Fruit fly (Drosophila melanogaster) whole organism, embryonic: ENCODE measurements around the gene Seipin.

Source experiments
- Atf3 ChIP-seq: fragments of 200-800 bp; sonication (Bioruptor generic); optimal IDR thresholded peaks from 3 replicates; lab custom pipeline; 2016; ENCODE audit warnings: missing biosample characterization, missing genetic modification characterization
- CG10274 ChIP-seq: fragments of 200-800 bp; sonication (Bioruptor generic); optimal IDR thresholded peaks from 3 replicates; lab custom pipeline; 2017; ENCODE audit warnings: missing biosample characterization, mild to moderate bottlenecking, missing genetic modification characterization
- CG10565 ChIP-seq: fragments of 200-800 bp; sonication (Bioruptor generic); optimal IDR thresholded peaks from 3 replicates; lab custom pipeline; 2016; ENCODE audit warnings: missing biosample characterization, mild to moderate bottlenecking, missing genetic modification characterization
- CG11456 ChIP-seq: fragments of 200-800 bp; sonication (Bioruptor generic); IDR thresholded peaks from 3 replicates; pipeline ENCODE4 v1.3.6; 2022; ENCODE audit warnings: missing biosample characterization, missing genetic modification characterization
- CG12155 ChIP-seq: fragments of 200-800 bp; sonication (Bioruptor generic); optimal IDR thresholded peaks from 3 replicates; lab custom pipeline; 2016; ENCODE audit warnings: missing biosample characterization, missing genetic modification characterization
- CG13123 ChIP-seq: fragments of 200-800 bp; sonication (Bioruptor generic); optimal IDR thresholded peaks from 2 replicates; lab custom pipeline; 2016; ENCODE audit warnings: missing biosample characterization, missing genetic modification characterization
- CG13624 ChIP-seq: fragments of 200-800 bp; sonication (Bioruptor generic); optimal IDR thresholded peaks from 2 replicates; lab custom pipeline; 2016; ENCODE audit warnings: missing biosample characterization, missing genetic modification characterization
- CG13775 ChIP-seq: fragments of 200-800 bp; sonication (Bioruptor generic); optimal IDR thresholded peaks from 3 replicates; lab custom pipeline; 2017; ENCODE audit warnings: missing biosample characterization, mild to moderate bottlenecking, missing genetic modification characterization
- CG14965 ChIP-seq: fragments of 200-800 bp; sonication (Bioruptor generic); optimal IDR thresholded peaks from 2 replicates; lab custom pipeline; 2016; ENCODE audit warnings: missing biosample characterization, missing genetic modification characterization, borderline replicate concordance
- CG15269 ChIP-seq: fragments of 200-800 bp; sonication (Bioruptor generic); optimal IDR thresholded peaks from 2 replicates; lab custom pipeline; 2018; ENCODE audit warnings: missing biosample characterization, mild to moderate bottlenecking, missing genetic modification characterization, moderate library complexity
- CG1529 ChIP-seq: fragments of 200-800 bp; sonication (Bioruptor generic); optimal IDR thresholded peaks from 3 replicates; lab custom pipeline; 2018; ENCODE audit warnings: missing biosample characterization, missing genetic modification characterization
- CG15479 ChIP-seq: fragments of 200-800 bp; sonication (Bioruptor generic); optimal IDR thresholded peaks from 3 replicates; lab custom pipeline; 2019; ENCODE audit warnings: missing biosample characterization, mild to moderate bottlenecking, missing genetic modification characterization, moderate library complexity
- CG17359 ChIP-seq: fragments of 200-800 bp; sonication (Bioruptor generic); optimal IDR thresholded peaks from 3 replicates; lab custom pipeline; 2018; ENCODE audit warnings: missing biosample characterization, mild to moderate bottlenecking, missing genetic modification characterization, moderate library complexity
- CG1792 ChIP-seq: fragments of 200-800 bp; sonication (Bioruptor generic); optimal IDR thresholded peaks from 2 replicates; lab custom pipeline; 2016; ENCODE audit warnings: missing biosample characterization, missing genetic modification characterization
- CG2889 ChIP-seq: fragments of 200-800 bp; sonication (Bioruptor generic); IDR thresholded peaks from 3 replicates; pipeline ENCODE4 v1.3.6; 2022; ENCODE audit warnings: missing biosample characterization, missing genetic modification characterization
- CG32532 ChIP-seq: fragments of 200-800 bp; sonication (Bioruptor generic); IDR thresholded peaks from 2 replicates; pipeline ENCODE4 v1.3.6; 2022; ENCODE audit warnings: missing biosample characterization, missing genetic modification characterization
- CG4360 ChIP-seq: fragments of 200-800 bp; sonication (Bioruptor generic); IDR thresholded peaks from 2 replicates; pipeline ENCODE4 v1.3.6; 2022; ENCODE audit warnings: missing biosample characterization, missing genetic modification characterization
- CG4424 ChIP-seq: fragments of 200-800 bp; sonication (Bioruptor generic); optimal IDR thresholded peaks from 3 replicates; lab custom pipeline; 2016; ENCODE audit warnings: missing biosample characterization, missing genetic modification characterization
- CG4820 ChIP-seq: fragments of 200-800 bp; sonication (Bioruptor generic); optimal IDR thresholded peaks from 3 replicates; lab custom pipeline; 2016; ENCODE audit warnings: missing biosample characterization, missing genetic modification characterization
- CG6854 ChIP-seq: fragments of 200-800 bp; sonication (Bioruptor generic); optimal IDR thresholded peaks from 3 replicates; lab custom pipeline; 2017; ENCODE audit warnings: missing biosample characterization, mild to moderate bottlenecking, missing genetic modification characterization
- CG8478 ChIP-seq: fragments of >200 bp; optimal IDR thresholded peaks from 2 replicates; lab custom pipeline; 2018
- CG9215 ChIP-seq: fragments of 200-800 bp; sonication (Bioruptor generic); IDR thresholded peaks from 2 replicates; pipeline ENCODE4 v1.3.6; 2022; ENCODE audit warnings: missing biosample characterization, missing genetic modification characterization
- CG9437 ChIP-seq: fragments of 200-800 bp; sonication (Bioruptor generic); optimal IDR thresholded peaks from 2 replicates; lab custom pipeline; 2018; ENCODE audit warnings: missing biosample characterization, mild to moderate bottlenecking, missing genetic modification characterization
- CG9727 ChIP-seq: fragments of 200-800 bp; sonication (Bioruptor generic); optimal IDR thresholded peaks from 3 replicates; lab custom pipeline; 2017; ENCODE audit warnings: missing biosample characterization, mild to moderate bottlenecking, missing genetic modification characterization
- Chrac-16 ChIP-seq: fragments of 200-800 bp; sonication (Bioruptor generic); optimal IDR thresholded peaks from 3 replicates; lab custom pipeline; 2016; ENCODE audit warnings: missing biosample characterization, missing genetic modification characterization
- Deaf1 ChIP-seq: fragments of 200-800 bp; optimal IDR thresholded peaks from 3 replicates; lab custom pipeline; 2019; ENCODE audit warnings: missing biosample characterization, mild to moderate bottlenecking, missing genetic modification characterization, moderate library complexity
- Elba2 ChIP-seq: fragments of 200-800 bp; sonication (Bioruptor generic); optimal IDR thresholded peaks from 3 replicates; lab custom pipeline; 2016; ENCODE audit warnings: missing biosample characterization, missing genetic modification characterization
- GATAe ChIP-seq: fragments of 200-800 bp; sonication (Bioruptor generic); conservative IDR thresholded peaks from 2 replicates; pipeline ENCODE4 v1.3.6; 2022; ENCODE audit warnings: missing biosample characterization, missing genetic modification characterization
- Gug ChIP-seq: fragments of 200-800 bp; sonication (Bioruptor generic); IDR thresholded peaks from 4 replicates; pipeline ENCODE4 v1.3.6; 2022; ENCODE audit warnings: missing biosample characterization, missing genetic modification characterization
- HHEX ChIP-seq: fragments of 200-800 bp; sonication (Bioruptor generic); optimal IDR thresholded peaks from 3 replicates; lab custom pipeline; 2017; ENCODE audit warnings: missing biosample characterization, mild to moderate bottlenecking, missing genetic modification characterization, missing genetic modification reagents
- Hmr ChIP-seq: fragments of 200-800 bp; sonication (Bioruptor generic); optimal IDR thresholded peaks from 3 replicates; lab custom pipeline; 2017; ENCODE audit warnings: mild to moderate bottlenecking, missing biosample characterization, missing genetic modification reagents, missing genetic modification characterization
- Nf-YA ChIP-seq: fragments of 200-800 bp; sonication (Bioruptor generic); IDR thresholded peaks from 2 replicates; pipeline ENCODE4 v1.3.6; 2022; ENCODE audit warnings: missing biosample characterization, missing genetic modification characterization
- Ssrp ChIP-seq: fragments of 200-800 bp; sonication (Bioruptor generic); optimal IDR thresholded peaks from 2 replicates; lab custom pipeline; 2018; ENCODE audit warnings: missing biosample characterization, mild to moderate bottlenecking, missing genetic modification characterization, moderate library complexity
- YL-1 ChIP-seq: fragments of 200-800 bp; sonication (Bioruptor generic); optimal IDR thresholded peaks from 3 replicates; lab custom pipeline; 2017; ENCODE audit warnings: missing biosample characterization, mild to moderate bottlenecking, missing genetic modification characterization
- ara ChIP-seq: fragments of 200-800 bp; sonication (Bioruptor generic); IDR thresholded peaks from 2 replicates; pipeline ENCODE4 v1.3.6; 2022; ENCODE audit warnings: missing biosample characterization, missing genetic modification characterization
- cato ChIP-seq: fragments of 200-800 bp; sonication (Bioruptor generic); optimal IDR thresholded peaks from 2 replicates; lab custom pipeline; 2016; ENCODE audit warnings: missing biosample characterization, missing genetic modification characterization, borderline replicate concordance
- da ChIP-seq: fragments of 200-800 bp; sonication (Bioruptor generic); optimal IDR thresholded peaks from 2 replicates; lab custom pipeline; 2016; ENCODE audit warnings: missing biosample characterization, missing genetic modification characterization
- esg ChIP-seq: fragments of 200-800 bp; sonication (Bioruptor generic); conservative IDR thresholded peaks from 2 replicates; pipeline ENCODE4 v1.3.6; 2022; ENCODE audit warnings: missing biosample characterization, missing genetic modification characterization
- exex ChIP-seq: fragments of 200-800 bp; sonication (Bioruptor generic); optimal IDR thresholded peaks from 4 replicates; lab custom pipeline; 2018; ENCODE audit warnings: missing biosample characterization, mild to moderate bottlenecking, missing genetic modification characterization, moderate library complexity
- gro ChIP-seq: fragments of 200-800 bp; sonication (Bioruptor generic); optimal IDR thresholded peaks from 2 replicates; lab custom pipeline; 2016; ENCODE audit warnings: missing biosample characterization, missing genetic modification characterization
- inv ChIP-seq: fragments of 200-800 bp; sonication (Bioruptor generic); IDR thresholded peaks from 2 replicates; pipeline ENCODE4 v1.3.6; 2022; ENCODE audit warnings: missing biosample characterization, missing genetic modification characterization; ENCODE audit not compliant: partially characterized antibody
- kah ChIP-seq: fragments of 200-800 bp; sonication (Bioruptor generic); optimal IDR thresholded peaks from 2 replicates; lab custom pipeline; 2018; ENCODE audit warnings: missing biosample characterization, mild to moderate bottlenecking, missing genetic modification characterization
- lilli ChIP-seq: fragments of 200-800 bp; sonication (Bioruptor generic); optimal IDR thresholded peaks from 3 replicates; lab custom pipeline; 2016; ENCODE audit warnings: missing biosample characterization, missing genetic modification characterization
- nmo ChIP-seq: fragments of 200-800 bp; sonication (Bioruptor generic); optimal IDR thresholded peaks from 2 replicates; lab custom pipeline; 2018; ENCODE audit warnings: missing biosample characterization, mild to moderate bottlenecking, missing genetic modification characterization, moderate library complexity
- pfk ChIP-seq: fragments of 200-800 bp; sonication (Bioruptor generic); optimal IDR thresholded peaks from 2 replicates; lab custom pipeline; 2018; ENCODE audit warnings: missing biosample characterization, mild to moderate bottlenecking, missing genetic modification characterization, moderate library complexity
- sim ChIP-seq: fragments of 200-800 bp; sonication (Bioruptor generic); IDR thresholded peaks from 2 replicates; pipeline ENCODE4 v1.3.6; 2022; ENCODE audit warnings: missing biosample characterization, missing genetic modification characterization
- slbo ChIP-seq: fragments of 200-800 bp; sonication (Bioruptor generic); IDR thresholded peaks from 2 replicates; pipeline ENCODE4 v1.3.6; 2022; ENCODE audit warnings: missing biosample characterization, missing genetic modification characterization
- slp2 ChIP-seq: fragments of 200-800 bp; sonication (Bioruptor generic); optimal IDR thresholded peaks from 2 replicates; lab custom pipeline; 2016; ENCODE audit warnings: missing biosample characterization, missing genetic modification characterization
- sqz ChIP-seq: fragments of 200-800 bp; sonication (Bioruptor generic); optimal IDR thresholded peaks from 3 replicates; lab custom pipeline; 2018; ENCODE audit warnings: missing biosample characterization, mild to moderate bottlenecking, missing genetic modification characterization
- tll ChIP-seq, 2 experiments: fragments of 200-800 bp in 1 of 2; fragments of >200 bp in 1 of 2; sonication (Bioruptor generic) in 1 of 2; optimal IDR thresholded peaks; 2 replicates each; lab custom pipeline; 2017 to 2019; ENCODE audit warnings: missing biosample characterization in 2 of 2, missing genetic modification characterization in 2 of 2, mild to moderate bottlenecking in 1 of 2, moderate library complexity in 1 of 2

Seipin gene

dm6 chrX:2652124-2652923, 32.7 kb downstream of the Seipin start (continued):
- TF ChIP-seq lilli (GFP tag; lab: Kevin White, UChicago) (no peak), inv (GFP tag; lab: Robert Waterston, UW) (no peak), CG15479 (GFP tag; lab: Kevin White, UChicago) (no peak), Atf3 (GFP tag; lab: Kevin White, UChicago) (peak; percentile 36), sim (GFP tag; lab: Robert Waterston, UW) (no peak), CG8478 (lab: Kevin White, UChicago) (peak; percentile 54), ara (GFP tag; lab: Robert Waterston, UW) (no peak), CG13775 (no peak), CG4424 (no peak), CG9437 (no peak), Gug (GFP tag; lab: Robert Waterston, UW) (no peak), esg (no peak), Chrac-16 (no peak), tll (GFP tag; optimal IDR thresholded peaks at IDR 0.05; lab: Kevin White, UChicago) (no peak), GATAe (no peak), sqz (peak; percentile 75), CG9727 (GFP tag; lab: Kevin White, UChicago) (no peak), CG11456 (GFP tag; lab: Robert Waterston, UW) (no peak), CG1792 (GFP tag; lab: Kevin White, UChicago) (no peak), CG32532 (GFP tag; lab: Robert Waterston, UW) (peak; percentile 34; the same call in 1 of the 2 replicates), slp2 (no peak), CG2889 (GFP tag; lab: Robert Waterston, UW) (no peak), slbo (GFP tag; lab: Robert Waterston, UW) (peak; percentile 44; the same call in 1 of the 2 replicates), exex (tag; lab: Kevin White, UChicago) (no peak), YL-1 (GFP tag; lab: Kevin White, UChicago) (no peak), CG14965 (no peak), CG17359 (tag; lab: Kevin White, UChicago) (no peak), kah (GFP tag; lab: Kevin White, UChicago) (no peak), Hmr (no peak), CG4820 (GFP tag; lab: Kevin White, UChicago) (peak; percentile 80), nmo (GFP tag; lab: Kevin White, UChicago) (no peak), CG9215 (GFP tag; lab: Robert Waterston, UW) (no peak), CG1529 (no peak), Elba2 (no peak), CG13123 (GFP tag; lab: Kevin White, UChicago) (no peak), CG4360 (peak; percentile 37; the same call in 1 of the 2 replicates), Nf-YA (GFP tag; lab: Robert Waterston, UW) (no peak), CG15269 (tag; lab: Kevin White, UChicago) (no peak), CG6854 (no peak), Deaf1 (tag; lab: Kevin White, UChicago) (peak; percentile 22), pfk (GFP tag; lab: Kevin White, UChicago) (peak; percentile 84), gro (GFP tag; lab: Kevin White, UChicago) (peak; percentile 36), HHEX (no peak), CG10274 (GFP tag; lab: Kevin White, UChicago) (no peak), cato (GFP tag; lab: Kevin White, UChicago) (no peak), da (GFP tag; lab: Kevin White, UChicago) (no peak), Ssrp (no peak), CG10565 (no peak), CG12155 (GFP tag; lab: Kevin White, UChicago) (no peak), CG13624 (GFP tag; lab: Kevin White, UChicago) (no peak)
